Worm (Caenorhabditis elegans): ENCODE results near the gene mbk-1.

- TF ChIP-seq dao-5 (tag; optimal IDR thresholded peaks at IDR 0.05) (no peak), him-1 (tag; optimal IDR thresholded peaks at IDR 0.05) (no peak)
Observed at ce11 chrX:14797405-14797804, 26.9 kb downstream of the mbk-1 start.
